Fruit fly (Drosophila melanogaster) whole organism, embryonic: ENCODE results near the gene nan.

ENCODE experiments used
- Asciz ChIP-seq: fragments of 200-800 bp; sonication (Bioruptor generic); optimal IDR thresholded peaks from 2 replicates; lab custom pipeline; 2017; ENCODE audit warnings: missing biosample characterization, mild to moderate bottlenecking, missing genetic modification characterization, missing genetic modification reagents
- Atf-2 ChIP-seq: fragments of 200-800 bp; sonication (Bioruptor generic); optimal IDR thresholded peaks from 2 replicates; lab custom pipeline; 2016; ENCODE audit warnings: missing biosample characterization, missing genetic modification characterization
- Atf3 ChIP-seq: fragments of 200-800 bp; sonication (Bioruptor generic); optimal IDR thresholded peaks from 3 replicates; lab custom pipeline; 2016; ENCODE audit warnings: missing biosample characterization, missing genetic modification characterization
- Awh ChIP-seq: fragments of 200-800 bp; sonication (Bioruptor generic); IDR thresholded peaks from 2 replicates; pipeline ENCODE4, ENCODE4 v1.3.6; 2022; ENCODE audit warnings: missing biosample characterization, missing genetic modification characterization
- B-H2 ChIP-seq: fragments of 200-800 bp; sonication (Bioruptor generic); optimal IDR thresholded peaks from 2 replicates; lab custom pipeline; 2018; ENCODE audit warnings: missing biosample characterization, mild to moderate bottlenecking, missing genetic modification characterization
- CG11695 ChIP-seq: fragments of 200-800 bp; sonication (Bioruptor generic); IDR thresholded peaks from 3 replicates; pipeline ENCODE4 v1.3.6; 2022; ENCODE audit warnings: missing biosample characterization, missing genetic modification characterization
- CG12236 ChIP-seq: fragments of 200-800 bp; sonication (Bioruptor generic); optimal IDR thresholded peaks from 2 replicates; lab custom pipeline; 2016; ENCODE audit warnings: missing biosample characterization, missing genetic modification characterization
- CG12942 ChIP-seq: fragments of 200-800 bp; sonication (Bioruptor generic); optimal IDR thresholded peaks from 3 replicates; lab custom pipeline; 2016; ENCODE audit warnings: missing biosample characterization, missing genetic modification characterization
- CG2678 ChIP-seq: fragments of 200-800 bp; sonication (Bioruptor generic); optimal IDR thresholded peaks from 3 replicates; lab custom pipeline; 2019; ENCODE audit warnings: missing biosample characterization, mild to moderate bottlenecking, missing genetic modification characterization, moderate library complexity
- CG30403 ChIP-seq: fragments of 200-800 bp; sonication (Bioruptor generic); optimal IDR thresholded peaks from 3 replicates; lab custom pipeline; 2016; ENCODE audit warnings: missing biosample characterization, missing genetic modification characterization
- CG31441 ChIP-seq: fragments of 200-800 bp; sonication (Bioruptor generic); IDR thresholded peaks from 2 replicates; pipeline ENCODE4 v1.3.6; 2022; ENCODE audit warnings: missing biosample characterization, missing genetic modification characterization
- CG33213 ChIP-seq: fragments of 200-800 bp; sonication (Bioruptor generic); optimal IDR thresholded peaks from 3 replicates; lab custom pipeline; 2016; ENCODE audit warnings: missing biosample characterization, missing genetic modification characterization
- CG3995 ChIP-seq: fragments of 200-800 bp; sonication (Bioruptor generic); optimal IDR thresholded peaks from 3 replicates; lab custom pipeline; 2016; ENCODE audit warnings: missing biosample characterization, missing genetic modification characterization
- CG4282 ChIP-seq: fragments of 200-800 bp; sonication (Bioruptor generic); optimal IDR thresholded peaks from 2 replicates; lab custom pipeline; 2016; ENCODE audit warnings: missing biosample characterization, missing genetic modification characterization
- CG43689 ChIP-seq: fragments of 200-800 bp; sonication (Bioruptor generic); IDR thresholded peaks from 2 replicates; pipeline ENCODE4 v1.3.6; 2022; ENCODE audit warnings: missing biosample characterization, missing genetic modification characterization
- CG6175 ChIP-seq: fragments of 200-800 bp; sonication (Bioruptor generic); IDR thresholded peaks from 3 replicates; pipeline ENCODE4 v1.3.6; 2022; ENCODE audit warnings: missing biosample characterization, missing genetic modification characterization
- CG6683 ChIP-seq: fragments of 200-800 bp; sonication (Bioruptor generic); optimal IDR thresholded peaks from 2 replicates; lab custom pipeline; 2017; ENCODE audit warnings: missing biosample characterization, mild to moderate bottlenecking, missing genetic modification characterization, missing genetic modification reagents
- CG8765 ChIP-seq: fragments of 200-800 bp; sonication (Bioruptor generic); IDR thresholded peaks from 2 replicates; pipeline ENCODE4 v1.3.6; 2022; ENCODE audit warnings: missing biosample characterization, missing genetic modification characterization
- CG9437 ChIP-seq: fragments of 200-800 bp; sonication (Bioruptor generic); optimal IDR thresholded peaks from 2 replicates; lab custom pipeline; 2018; ENCODE audit warnings: missing biosample characterization, mild to moderate bottlenecking, missing genetic modification characterization
- CrebB ChIP-seq: fragments of 200-800 bp; sonication (Bioruptor generic); optimal IDR thresholded peaks from 3 replicates; lab custom pipeline; 2018; ENCODE audit warnings: missing biosample characterization, mild to moderate bottlenecking, missing genetic modification characterization
- D19B ChIP-seq: fragments of 200-800 bp; sonication (Bioruptor generic); optimal IDR thresholded peaks from 2 replicates; lab custom pipeline; 2017; ENCODE audit warnings: missing biosample characterization, mild to moderate bottlenecking, missing genetic modification characterization
- Dfd ChIP-seq, 2 experiments: fragments of >200 bp; optimal IDR thresholded peaks; 2 replicates each; lab custom pipeline; 2017; ENCODE audit warnings: missing biosample characterization in 2 of 2, missing genetic modification characterization in 2 of 2
- Dll ChIP-seq: fragments of 200-800 bp; sonication (Bioruptor generic); IDR thresholded peaks from 4 replicates; pipeline ENCODE4 v1.3.6; 2022; ENCODE audit warnings: missing biosample characterization, missing genetic modification characterization; ENCODE audit not compliant: partially characterized antibody
- Ets97D ChIP-seq: fragments of 200-800 bp; sonication (Bioruptor generic); optimal IDR thresholded peaks from 3 replicates; lab custom pipeline; 2016; ENCODE audit warnings: missing biosample characterization, missing genetic modification characterization
- Gsc ChIP-seq: fragments of 200-800 bp; sonication (Bioruptor generic); IDR thresholded peaks from 2 replicates; pipeline ENCODE4 v1.3.6; 2022; ENCODE audit warnings: missing biosample characterization, missing genetic modification characterization
- Kr ChIP-seq: fragments of 200-800 bp; sonication (Bioruptor generic); optimal IDR thresholded peaks from 2 replicates; lab custom pipeline; 2017; ENCODE audit warnings: missing biosample characterization, mild to moderate bottlenecking, missing genetic modification characterization
- NFAT ChIP-seq: fragments of 200-800 bp; sonication (Bioruptor generic); IDR thresholded peaks from 2 replicates; pipeline ENCODE4 v1.3.6; 2022; ENCODE audit warnings: missing biosample characterization, missing genetic modification characterization
- Rx ChIP-seq: fragments of 200-800 bp; sonication (Bioruptor generic); IDR thresholded peaks from 2 replicates; pipeline ENCODE4 v1.3.6; 2022; ENCODE audit warnings: missing biosample characterization, missing genetic modification characterization
- Sin3A ChIP-seq: fragments of >200 bp; optimal IDR thresholded peaks from 2 replicates; lab custom pipeline; 2018
- Sox100B ChIP-seq: fragments of 200-800 bp; sonication (Bioruptor generic); optimal IDR thresholded peaks from 3 replicates; lab custom pipeline; 2018; ENCODE audit warnings: missing biosample characterization, mild to moderate bottlenecking, missing genetic modification characterization
- al ChIP-seq: fragments of 200-800 bp; sonication (Bioruptor generic); IDR thresholded peaks from 2 replicates; pipeline ENCODE4 v1.3.6; 2022; ENCODE audit warnings: missing biosample characterization, missing genetic modification characterization
- ash1 ChIP-seq: fragments of 200-800 bp; sonication (Bioruptor generic); optimal IDR thresholded peaks from 2 replicates; lab custom pipeline; 2018; ENCODE audit warnings: missing biosample characterization, mild to moderate bottlenecking, missing genetic modification characterization
- ato ChIP-seq: fragments of 200-800 bp; sonication (Bioruptor generic); IDR thresholded peaks from 2 replicates; pipeline ENCODE4 v1.3.6; 2022; ENCODE audit warnings: missing biosample characterization, missing genetic modification characterization; ENCODE audit not compliant: partially characterized antibody
- btn ChIP-seq: fragments of 200-800 bp; sonication (Bioruptor generic); optimal IDR thresholded peaks from 2 replicates; lab custom pipeline; 2016; ENCODE audit warnings: missing biosample characterization, missing genetic modification characterization
- cas ChIP-seq: fragments of 200-800 bp; sonication (Bioruptor generic); IDR thresholded peaks from 2 replicates; pipeline ENCODE4 v1.3.6; 2022; ENCODE audit warnings: missing biosample characterization, missing genetic modification characterization
- cg ChIP-seq: fragments of 200-800 bp; sonication (Bioruptor generic); optimal IDR thresholded peaks from 3 replicates; lab custom pipeline; 2019; ENCODE audit warnings: missing biosample characterization, mild to moderate bottlenecking, missing genetic modification characterization, moderate library complexity
- chif ChIP-seq, 2 experiments: fragments of 200-800 bp; sonication (Bioruptor generic); optimal IDR thresholded peaks; 3 replicates each; lab custom pipeline; 2016; ENCODE audit warnings: missing biosample characterization in 2 of 2, missing genetic modification characterization in 2 of 2
- danr ChIP-seq: fragments of 200-800 bp; sonication (Bioruptor generic); IDR thresholded peaks from 2 replicates; pipeline ENCODE4 v1.3.6; 2022; ENCODE audit warnings: missing biosample characterization, missing genetic modification characterization
- ewg ChIP-seq: fragments of 200-800 bp; sonication (Bioruptor generic); optimal IDR thresholded peaks from 3 replicates; lab custom pipeline; 2017; ENCODE audit warnings: mild to moderate bottlenecking, missing biosample characterization, missing genetic modification reagents, missing genetic modification characterization
- fd102C ChIP-seq: fragments of 200-800 bp; sonication (Bioruptor generic); optimal IDR thresholded peaks from 2 replicates; lab custom pipeline; 2018; ENCODE audit warnings: missing biosample characterization, mild to moderate bottlenecking, missing genetic modification characterization, moderate library complexity
- ftz-f1 ChIP-seq: fragments of 200-800 bp; sonication (Bioruptor generic); optimal IDR thresholded peaks from 2 replicates; lab custom pipeline; 2016; ENCODE audit warnings: missing biosample characterization, missing genetic modification characterization
- gcm ChIP-seq: fragments of 200-800 bp; sonication (Bioruptor generic); optimal IDR thresholded peaks from 2 replicates; lab custom pipeline; 2019; ENCODE audit warnings: missing biosample characterization, mild to moderate bottlenecking, missing genetic modification characterization, moderate library complexity
- ham ChIP-seq: fragments of 200-800 bp; sonication (Bioruptor generic); IDR thresholded peaks from 2 replicates; pipeline ENCODE4 v1.3.6; 2022; ENCODE audit warnings: missing biosample characterization, missing genetic modification characterization
- insv ChIP-seq, 2 experiments: fragments of 200-800 bp; sonication (Bioruptor generic); optimal IDR thresholded peaks; 3 replicates each; lab custom pipeline; 2016 to 2018; ENCODE audit warnings: missing biosample characterization in 2 of 2, missing genetic modification characterization in 2 of 2
- jigr1 ChIP-seq: fragments of 200-800 bp; sonication (Bioruptor generic); IDR thresholded peaks from 3 replicates; pipeline ENCODE4 v1.3.6; 2022; ENCODE audit warnings: missing biosample characterization, missing genetic modification characterization
- jing ChIP-seq: fragments of 200-800 bp; sonication (Bioruptor generic); optimal IDR thresholded peaks from 2 replicates; lab custom pipeline; 2018; ENCODE audit warnings: missing biosample characterization, mild to moderate bottlenecking, missing genetic modification characterization
- nmo ChIP-seq: fragments of 200-800 bp; sonication (Bioruptor generic); optimal IDR thresholded peaks from 2 replicates; lab custom pipeline; 2018; ENCODE audit warnings: missing biosample characterization, mild to moderate bottlenecking, missing genetic modification characterization, moderate library complexity
- pfk ChIP-seq: fragments of 200-800 bp; sonication (Bioruptor generic); optimal IDR thresholded peaks from 2 replicates; lab custom pipeline; 2018; ENCODE audit warnings: missing biosample characterization, mild to moderate bottlenecking, missing genetic modification characterization, moderate library complexity
- sd ChIP-seq: fragments of 200-800 bp; sonication (Bioruptor generic); optimal IDR thresholded peaks from 3 replicates; lab custom pipeline; 2018; ENCODE audit warnings: missing biosample characterization, mild to moderate bottlenecking, missing genetic modification characterization, moderate library complexity
- sqz ChIP-seq: fragments of 200-800 bp; sonication (Bioruptor generic); optimal IDR thresholded peaks from 3 replicates; lab custom pipeline; 2018; ENCODE audit warnings: missing biosample characterization, mild to moderate bottlenecking, missing genetic modification characterization
- ssp ChIP-seq: fragments of 200-800 bp; sonication (Bioruptor generic); IDR thresholded peaks from 2 replicates; pipeline ENCODE4 v1.3.6; 2022; ENCODE audit warnings: missing biosample characterization, missing genetic modification characterization
- yki ChIP-seq: fragments of >200 bp; optimal IDR thresholded peaks from 3 replicates; lab custom pipeline; 2018

nan gene

DNA sequence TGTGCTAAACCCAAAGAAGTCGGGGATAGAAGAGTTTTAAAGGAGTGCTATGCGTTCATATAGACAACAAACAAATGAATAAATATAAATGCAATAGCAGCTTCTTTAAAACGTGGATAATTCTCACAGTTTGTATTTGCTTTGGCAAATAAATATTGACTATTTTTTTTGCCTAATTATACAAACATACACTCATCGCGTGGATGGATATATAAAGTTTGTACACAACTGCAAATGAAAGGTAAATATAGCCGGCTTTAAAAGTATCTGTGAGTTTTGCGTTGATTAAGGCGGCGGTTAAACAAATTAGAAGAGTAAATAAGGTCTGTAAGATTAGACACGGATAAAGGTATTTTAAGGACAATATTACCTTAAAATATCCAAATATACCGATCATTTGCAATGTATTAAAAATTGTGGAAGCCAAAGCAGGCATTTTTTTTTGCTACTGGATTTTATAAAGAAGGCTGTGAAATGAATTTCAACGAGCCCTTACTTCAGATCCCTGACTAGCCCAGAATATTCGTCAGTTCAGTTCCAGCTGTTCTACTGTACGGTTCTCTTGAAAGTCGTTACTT, 28.3 kb upstream of the nan start, which contains the start of gene CG7768 (continued):
- TF ChIP-seq Atf-2 (no peak), CG43689 (GFP tag; lab: Robert Waterston, UW) (no peak), CG6175 (GFP tag; lab: Robert Waterston, UW) (no peak), CG3995 (peak; percentile 16), chif (GFP tag; optimal IDR thresholded peaks at IDR 0.05; lab: Kevin White, UChicago) (no peak), al (no peak), gcm (GFP tag; lab: Kevin White, UChicago) (no peak), CG8765 (GFP tag; lab: Robert Waterston, UW) (no peak), cg (no peak), ato (GFP tag; lab: Robert Waterston, UW) (no peak), CG12236 (GFP tag; lab: Kevin White, UChicago) (peak; percentile 10), CG30403 (GFP tag; lab: Kevin White, UChicago) (peak; percentile 2), jing (GFP tag; lab: Kevin White, UChicago) (no peak), CG2678 (tag; lab: Kevin White, UChicago) (peak; percentile 79), CG9437 (GFP tag; lab: Kevin White, UChicago) (no peak), CG4282 (GFP tag; lab: Kevin White, UChicago) (no peak), Ets97D (GFP tag; lab: Kevin White, UChicago) (no peak), CG6683 (GFP tag; lab: Kevin White, UChicago) (peak; percentile 65), CG31441 (GFP tag; lab: Robert Waterston, UW) (no peak), insv (GFP tag; optimal IDR thresholded peaks at IDR 0.05; lab: Kevin White, UChicago) (peak in 1 of 2 experiments; percentile 14), sd (tag; lab: Kevin White, UChicago) (peak; percentile 41), NFAT (GFP tag; lab: Robert Waterston, UW) (no peak), pfk (GFP tag; lab: Kevin White, UChicago) (no peak), ewg (no peak), Sox100B (peak; percentile 71), nmo (GFP tag; lab: Kevin White, UChicago) (no peak), sqz (GFP tag; lab: Kevin White, UChicago) (no peak), Dll (GFP tag; lab: Robert Waterston, UW) (no peak), Asciz (GFP tag; lab: Kevin White, UChicago) (peak; percentile 66), CrebB (tag; lab: Kevin White, UChicago) (peak; percentile 73), Gsc (no peak), CG33213 (peak; percentile 32), cas (GFP tag; lab: Robert Waterston, UW) (no peak), fd102C (GFP tag; lab: Kevin White, UChicago) (peak; percentile 67), Sin3A (lab: Kevin White, UChicago) (no peak), D19B (GFP tag; lab: Kevin White, UChicago) (no peak), Rx (GFP tag; lab: Robert Waterston, UW) (no peak), ham (GFP tag; lab: Robert Waterston, UW) (no peak), CG12942 (GFP tag; lab: Kevin White, UChicago) (peak; percentile 18), danr (GFP tag; lab: Robert Waterston, UW) (no peak), Kr (no peak), btn (no peak), ssp (GFP tag; lab: Robert Waterston, UW) (no peak), Atf3 (GFP tag; lab: Kevin White, UChicago) (no peak), jigr1 (GFP tag; lab: Robert Waterston, UW) (no peak), yki (lab: Kevin White, UChicago) (no peak), CG11695 (GFP tag; lab: Robert Waterston, UW) (no peak; the same call in 2 of the 3 replicates), ftz-f1 (no peak), ash1 (GFP tag; lab: Kevin White, UChicago) (peak; percentile 49), Awh (GFP tag; lab: Robert Waterston, UW) (no peak), B-H2 (GFP tag; lab: Kevin White, UChicago) (peak; percentile 68), Dfd (GFP tag; optimal IDR thresholded peaks at IDR 0.05; lab: Kevin White, UChicago) (no peak)
